Worm (Caenorhabditis elegans) whole organism, early embryonic: ENCODE results near the gene mtm-5.

Experiments
- B0310.2 ChIP-seq: sonication (generic microtip); optimal IDR thresholded peaks from 2 replicates; lab custom pipeline; 2016; ENCODE audit warnings: mild to moderate bottlenecking, missing genetic modification characterization, missing compliant biosample characterization
- aly-1 ChIP-seq: sonication (generic microtip); optimal IDR thresholded peaks from 2 replicates; lab custom pipeline; 2016; ENCODE audit warnings: missing genetic modification characterization, missing compliant biosample characterization
- ama-1 ChIP-seq: fragments of 150-350 bp; optimal IDR thresholded peaks from 2 replicates; lab custom pipeline; 2014
- ceh-36 ChIP-seq: sonication (generic microtip); optimal IDR thresholded peaks from 2 replicates; lab custom pipeline; 2016; ENCODE audit warnings: missing genetic modification characterization, inconsistent platforms, missing compliant biosample characterization
- ets-7 ChIP-seq: sonication (generic microtip); optimal IDR thresholded peaks from 2 replicates; lab custom pipeline; 2016; ENCODE audit warnings: missing genotype, missing genetic modification characterization, missing compliant biosample characterization
- scrt-1 ChIP-seq: fragments of 200-800 bp; sonication (Bioruptor generic); IDR thresholded peaks from 2 replicates; pipeline ENCODE4 v1.3.6; 2022; ENCODE audit warnings: missing genetic modification characterization, missing compliant biosample characterization
- sea-1 ChIP-seq: fragments of 200-800 bp; sonication (Bioruptor generic); conservative IDR thresholded peaks from 2 replicates; pipeline ENCODE4 v1.3.6; 2022; ENCODE audit warnings: missing genetic modification characterization, missing compliant biosample characterization
- tbx-11 ChIP-seq: fragments of 200-800 bp; sonication (Bioruptor generic); IDR thresholded peaks from 2 replicates; pipeline ENCODE4 v1.3.6; 2022; ENCODE audit warnings: missing genetic modification characterization, missing compliant biosample characterization

ce11 chrX:5190061-5190460, 53.1 kb downstream of the mtm-5 start:
- no peak for TF ChIP-seq ceh-36 (tag; lab: Kevin White, UChicago)
- TF ChIP-seq ama-1: no peak
- no peak for TF ChIP-seq aly-1
- no peak for TF ChIP-seq tbx-11 (GFP tag; lab: Robert Waterston, UW)
- TF ChIP-seq B0310.2 (tag; lab: Kevin White, UChicago): no peak
- TF ChIP-seq ets-7 (tag; lab: Kevin White, UChicago): no peak
- no peak for TF ChIP-seq sea-1 (GFP tag; lab: Robert Waterston, UW)
- TF ChIP-seq scrt-1 (GFP tag; lab: Robert Waterston, UW): no peak
